Fruit fly (Drosophila melanogaster): ENCODE data around the gene AP-1mu.

Gene AP-1mu

dm6 chr3R:9561121-9561520 lies 1.8 kb upstream of the AP-1mu start:
- TF ChIP-seq HLH106 (tag; optimal IDR thresholded peaks at IDR 0.05) = no peak
- no peak for TF ChIP-seq OdsH (GFP tag; optimal IDR thresholded peaks at IDR 0.05)
- TF ChIP-seq Myc (optimal IDR thresholded peaks at IDR 0.05) = no peak
- no peak for TF ChIP-seq foxo (GFP tag; optimal IDR thresholded peaks at IDR 0.05)
- no peak for TF ChIP-seq Vsx2 (GFP tag; optimal IDR thresholded peaks at IDR 0.05; ENCODE audit: partially characterized antibody)
- no peak for TF ChIP-seq lola (GFP tag; optimal IDR thresholded peaks at IDR 0.05)
- TF ChIP-seq br (GFP tag; optimal IDR thresholded peaks at IDR 0.05) = no peak
- no peak for TF ChIP-seq fru (GFP tag; optimal IDR thresholded peaks at IDR 0.05)

dm6 chr3R:9555334-9555974 lies 3.9 kb downstream of the AP-1mu start, which contains the start of the genes CG9386 and BckdhA:
Gene CG9386, minus strand, starts transcription at chr3R:9555408.
Gene BckdhA, plus strand, starts transcription at chr3R:9555785.
- TF ChIP-seq Abd-B (GFP tag; optimal IDR thresholded peaks at IDR 0.05) (no peak), woc (GFP tag; optimal IDR thresholded peaks at IDR 0.05) (peak; percentile 48), dl (GFP tag; optimal IDR thresholded peaks at IDR 0.05; ENCODE audit: insufficient read depth in 1 of 2, partially characterized antibody in 2 of 2) (no peak), Hnf4 (GFP tag; optimal IDR thresholded peaks at IDR 0.05) (no peak), Rel (GFP tag; optimal IDR thresholded peaks at IDR 0.05) (no peak), Rel (tag; optimal IDR thresholded peaks at IDR 0.05) (peak; percentile 82), Dfd (GFP tag; optimal IDR thresholded peaks at IDR 0.05) (no peak), br (GFP tag; optimal IDR thresholded peaks at IDR 0.05) (no peak), tai (GFP tag; optimal IDR thresholded peaks at IDR 0.05) (no peak), Hr78 (GFP tag; optimal IDR thresholded peaks at IDR 0.05) (no peak), usp (GFP tag; optimal IDR thresholded peaks at IDR 0.05) (no peak), OdsH (GFP tag; optimal IDR thresholded peaks at IDR 0.05) (peak; percentile 21), CG32264 (GFP tag; optimal IDR thresholded peaks at IDR 0.05) (no peak), rgr (GFP tag; optimal IDR thresholded peaks at IDR 0.05) (peak; percentile 54), fru (GFP tag; optimal IDR thresholded peaks at IDR 0.05) (peak; percentile 41), dmrt93B (GFP tag; optimal IDR thresholded peaks at IDR 0.05) (no peak), CrebA (GFP tag; optimal IDR thresholded peaks at IDR 0.05; ENCODE audit: borderline replicate concordance) (no peak), ey (GFP tag; optimal IDR thresholded peaks at IDR 0.05) (peak; percentile 13), Mio (GFP tag; optimal IDR thresholded peaks at IDR 0.05) (no peak), sv (GFP tag; optimal IDR thresholded peaks at IDR 0.05) (no peak), lola (GFP tag; optimal IDR thresholded peaks at IDR 0.05) (no peak), brk (GFP tag; optimal IDR thresholded peaks at IDR 0.05) (no peak), h (GFP tag; optimal IDR thresholded peaks at IDR 0.05) (peak; percentile 57), Jra (GFP tag; optimal IDR thresholded peaks at IDR 0.05) (peak; percentile 18), HLH106 (tag; optimal IDR thresholded peaks at IDR 0.05) (peak; percentile 31), pan (optimal IDR thresholded peaks at IDR 0.05) (no peak), foxo (GFP tag; optimal IDR thresholded peaks at IDR 0.05) (peak in 1 of 2 experiments; percentile 62), Hr83 (GFP tag; optimal IDR thresholded peaks at IDR 0.05; ENCODE audit: poor library complexity, severe bottlenecking) (peak; percentile 48), dsf (GFP tag; optimal IDR thresholded peaks at IDR 0.05; ENCODE audit: borderline replicate concordance) (no peak), Myc (optimal IDR thresholded peaks at IDR 0.05) (no peak), Sp1 (GFP tag; optimal IDR thresholded peaks at IDR 0.05) (peak; percentile 48), Dif (GFP tag; optimal IDR thresholded peaks at IDR 0.05; ENCODE audit: partially characterized antibody) (no peak), psq (GFP tag; optimal IDR thresholded peaks at IDR 0.05) (peak; percentile 40)

- TF ChIP-seq jim (GFP tag; optimal IDR thresholded peaks at IDR 0.05) = no peak
- no peak for TF ChIP-seq Rel (GFP tag; optimal IDR thresholded peaks at IDR 0.05)
- TF ChIP-seq Rel (tag; optimal IDR thresholded peaks at IDR 0.05) = peak; percentile 58
- no peak for TF ChIP-seq Jra (GFP tag; optimal IDR thresholded peaks at IDR 0.05)
Measured at dm6 chr3R:9551659-9552435, 7.5 kb downstream of the AP-1mu start, which contains the start of the genes mura and RnpS1. Gene mura, minus strand, starts transcription at chr3R:9551806. Gene RnpS1, plus strand, starts transcription at chr3R:9552034.
